Worm (Caenorhabditis elegans) whole organism, L3 larva: ENCODE measurements around the gene srh-28.

Experiments
- R02D3.7 ChIP-seq: fragments of 150-350 bp; optimal IDR thresholded peaks from 2 replicates; lab custom pipeline; 2014; ENCODE audit warnings: missing biosample characterization, missing genetic modification characterization
- aly-2 ChIP-seq: fragments of 150-350 bp; optimal IDR thresholded peaks from 2 replicates; lab custom pipeline; 2014; ENCODE audit warnings: missing biosample characterization, missing genetic modification characterization
- ama-1 ChIP-seq: fragments of 150-350 bp; optimal IDR thresholded peaks from 2 replicates; lab custom pipeline; 2018
- ceh-16 ChIP-seq: sonication (generic microtip); optimal IDR thresholded peaks from 2 replicates; lab custom pipeline; 2017; ENCODE audit warnings: missing biosample characterization, missing genetic modification characterization
- ceh-28 ChIP-seq: fragments of 150-350 bp; optimal IDR thresholded peaks from 2 replicates; lab custom pipeline; 2014; ENCODE audit warnings: missing biosample characterization, missing genetic modification reagents, missing genetic modification characterization
- ceh-82 ChIP-seq: fragments of 150-350 bp; optimal IDR thresholded peaks from 2 replicates; lab custom pipeline; 2014; ENCODE audit warnings: missing biosample characterization, missing genetic modification characterization
- ceh-9 ChIP-seq: sonication (generic microtip); optimal IDR thresholded peaks from 2 replicates; lab custom pipeline; 2018; ENCODE audit warnings: missing biosample characterization, missing genetic modification characterization
- daf-12 ChIP-seq: fragments of 150-350 bp; optimal IDR thresholded peaks from 2 replicates; lab custom pipeline; 2014; ENCODE audit warnings: missing biosample characterization, missing genetic modification reagents, missing genetic modification characterization
- egl-27 ChIP-seq: sonication (generic microtip); optimal IDR thresholded peaks from 4 replicates; lab custom pipeline; 2017; ENCODE audit warnings: missing biosample characterization, missing genetic modification reagents, missing genetic modification characterization
- egl-5 ChIP-seq: fragments of 150-350 bp; optimal IDR thresholded peaks from 2 replicates; lab custom pipeline; 2017; ENCODE audit warnings: missing biosample characterization, missing genetic modification reagents, missing genetic modification characterization, inconsistent platforms
- elt-1 ChIP-seq: fragments of 150-350 bp; optimal IDR thresholded peaks from 2 replicates; lab custom pipeline; 2014; ENCODE audit warnings: missing biosample characterization, missing genetic modification characterization
- elt-2 ChIP-seq: sonication (generic microtip); optimal IDR thresholded peaks from 2 replicates; lab custom pipeline; 2016; ENCODE audit warnings: missing genetic modification reagents, mild to moderate bottlenecking, missing genetic modification characterization, missing compliant biosample characterization
- elt-3 ChIP-seq, 3 experiments: fragments of 150-350 bp in 1 of 3; sonication (generic microtip) in 2 of 3; optimal IDR thresholded peaks; 2 replicates in 2 of 3; 4 replicates in 1 of 3; lab custom pipeline; 2014 to 2017; ENCODE audit warnings: missing biosample characterization in 3 of 3, missing genetic modification characterization in 3 of 3
- eor-1 ChIP-seq, 2 experiments: fragments of 150-350 bp; optimal IDR thresholded peaks; 2 replicates each; lab custom pipeline; 2014 to 2018; ENCODE audit warnings: missing biosample characterization in 2 of 2, missing genetic modification characterization in 2 of 2
- fkh-10 ChIP-seq: sonication (generic microtip); optimal IDR thresholded peaks from 2 replicates; lab custom pipeline; 2017; ENCODE audit warnings: missing biosample characterization, missing genetic modification reagents, missing genetic modification characterization
- fkh-2 ChIP-seq: fragments of 150-350 bp; optimal IDR thresholded peaks from 2 replicates; lab custom pipeline; 2014; ENCODE audit warnings: missing biosample characterization, missing genetic modification reagents, missing genetic modification characterization
- fos-1 ChIP-seq: fragments of 150-350 bp; optimal IDR thresholded peaks from 2 replicates; lab custom pipeline; 2014; ENCODE audit warnings: missing biosample characterization, missing genetic modification characterization
- hmg-11 ChIP-seq: sonication (generic microtip); optimal IDR thresholded peaks from 2 replicates; lab custom pipeline; 2016; ENCODE audit warnings: missing genetic modification characterization, missing compliant biosample characterization
- jun-1 ChIP-seq: fragments of 150-350 bp; optimal IDR thresholded peaks from 2 replicates; lab custom pipeline; 2014; ENCODE audit warnings: missing biosample characterization, missing genetic modification reagents, missing genetic modification characterization
- lin-15B ChIP-seq: fragments of 150-350 bp; optimal IDR thresholded peaks from 2 replicates; lab custom pipeline; 2014; ENCODE audit warnings: missing biosample characterization, missing genetic modification characterization
- lin-39 ChIP-seq: fragments of 150-350 bp; optimal IDR thresholded peaks from 2 replicates; lab custom pipeline; 2018; ENCODE audit warnings: missing biosample characterization, missing genetic modification reagents, missing genetic modification characterization
- lsy-12 ChIP-seq: sonication (generic microtip); optimal IDR thresholded peaks from 2 replicates; lab custom pipeline; 2016; ENCODE audit warnings: mild to moderate bottlenecking, missing genetic modification characterization, missing compliant biosample characterization
- mml-1 ChIP-seq: fragments of 150-350 bp; sonication (generic microtip); optimal IDR thresholded peaks from 3 replicates; lab custom pipeline; 2014; ENCODE audit warnings: missing biosample characterization, missing genetic modification characterization
- nfya-1 ChIP-seq: sonication (generic microtip); optimal IDR thresholded peaks from 2 replicates; lab custom pipeline; 2017; ENCODE audit warnings: missing genetic modification characterization, mild to moderate bottlenecking, missing compliant biosample characterization, antibody characterized with exemption, moderate library complexity; ENCODE audit not compliant: insufficient read depth
- nhr-11 ChIP-seq: fragments of 150-350 bp; optimal IDR thresholded peaks from 2 replicates; lab custom pipeline; 2014; ENCODE audit warnings: missing biosample characterization, missing genetic modification characterization
- nhr-12 ChIP-seq: fragments of 150-350 bp; optimal IDR thresholded peaks from 2 replicates; lab custom pipeline; 2014; ENCODE audit warnings: missing biosample characterization, missing genetic modification characterization
- nhr-23 ChIP-seq: fragments of 150-350 bp; optimal IDR thresholded peaks from 2 replicates; lab custom pipeline; 2014; ENCODE audit warnings: missing biosample characterization, missing genetic modification reagents, missing genetic modification characterization
- nhr-237 ChIP-seq: fragments of 150-350 bp; optimal IDR thresholded peaks from 2 replicates; lab custom pipeline; 2014; ENCODE audit warnings: missing biosample characterization, missing genetic modification characterization
- nhr-25 ChIP-seq: sonication (generic microtip); optimal IDR thresholded peaks from 2 replicates; lab custom pipeline; 2017; ENCODE audit warnings: missing biosample characterization, missing genetic modification characterization
- nhr-43 ChIP-seq: sonication (generic microtip); optimal IDR thresholded peaks from 2 replicates; lab custom pipeline; 2016; ENCODE audit warnings: mild to moderate bottlenecking, missing genetic modification characterization, missing compliant biosample characterization; ENCODE audit not compliant: poor library complexity, severe bottlenecking
- nhr-67 ChIP-seq: fragments of 150-350 bp; optimal IDR thresholded peaks from 2 replicates; lab custom pipeline; 2014; ENCODE audit warnings: missing biosample characterization, missing genetic modification characterization
- nhr-76 ChIP-seq: fragments of 150-350 bp; sonication (generic microtip); optimal IDR thresholded peaks from 5 replicates; lab custom pipeline; 2014; ENCODE audit warnings: missing biosample characterization, missing genetic modification characterization
- nhr-77 ChIP-seq: fragments of 150-350 bp; optimal IDR thresholded peaks from 2 replicates; lab custom pipeline; 2014; ENCODE audit warnings: missing biosample characterization, missing genetic modification characterization
- pqm-1 ChIP-seq: fragments of 150-350 bp; optimal IDR thresholded peaks from 2 replicates; lab custom pipeline; 2017; ENCODE audit warnings: missing biosample characterization, missing genetic modification characterization, inconsistent platforms
- sea-2 ChIP-seq: fragments of 150-350 bp; sonication (generic microtip); optimal IDR thresholded peaks from 4 replicates; lab custom pipeline; 2014; ENCODE audit warnings: missing biosample characterization, missing genetic modification reagents, missing genetic modification characterization
- skn-1 ChIP-seq: fragments of 150-350 bp; optimal IDR thresholded peaks from 2 replicates; lab custom pipeline; 2014; ENCODE audit warnings: missing biosample characterization, missing genetic modification characterization
- snpc-4 ChIP-seq: fragments of 150-350 bp; optimal IDR thresholded peaks from 2 replicates; lab custom pipeline; 2014; ENCODE audit warnings: missing biosample characterization, missing genetic modification characterization
- tbx-2 ChIP-seq: sonication (generic microtip); optimal IDR thresholded peaks from 2 replicates; lab custom pipeline; 2016; ENCODE audit warnings: mild to moderate bottlenecking, missing genetic modification characterization, missing compliant biosample characterization
- unc-39 ChIP-seq: sonication (generic microtip); optimal IDR thresholded peaks from 4 replicates; lab custom pipeline; 2017; ENCODE audit warnings: missing biosample characterization, missing genetic modification characterization
- unc-62 ChIP-seq: fragments of 150-350 bp; sonication (generic microtip); optimal IDR thresholded peaks from 4 replicates; lab custom pipeline; 2014; ENCODE audit warnings: missing biosample characterization, missing genetic modification reagents, missing genetic modification characterization
- zag-1 ChIP-seq: fragments of 150-350 bp; optimal IDR thresholded peaks from 2 replicates; lab custom pipeline; 2014; ENCODE audit warnings: missing biosample characterization, missing genetic modification characterization
- ztf-11 ChIP-seq: fragments of 150-350 bp; optimal IDR thresholded peaks from 2 replicates; lab custom pipeline; 2014; ENCODE audit warnings: missing biosample characterization, missing genetic modification characterization
- ztf-4 ChIP-seq: fragments of 150-350 bp; optimal IDR thresholded peaks from 2 replicates; lab custom pipeline; 2014; ENCODE audit warnings: missing biosample characterization, missing genetic modification characterization

Gene srh-28

ce11 chrV:6803992-6804391 lies 28.4 kb upstream of the srh-28 start, which contains the start of gene dmsr-11:
TSS of gene dmsr-11 (minus strand) at chrV:6804092.
- TF ChIP-seq fos-1 (no peak), ztf-4 (tag; lab: Kevin White, UChicago) (no peak), aly-2 (tag; lab: Kevin White, UChicago) (no peak), fkh-10 (GFP tag; lab: Kevin White, UChicago) (no peak), pqm-1 (tag; lab: Kevin White, UChicago) (no peak), elt-3 (tag; optimal IDR thresholded peaks at IDR 0.05; lab: Kevin White, UChicago) (no peak), nhr-67 (tag; lab: Kevin White, UChicago) (no peak), ceh-82 (tag; lab: Kevin White, UChicago) (no peak), zag-1 (no peak), ztf-11 (tag; lab: Kevin White, UChicago) (no peak)

ce11 chrV:6801850-6802249 lies 26.2 kb upstream of the srh-28 start, which contains the start of gene dmsr-10:
TSS of gene dmsr-10 (minus strand) at chrV:6801950.
- TF ChIP-seq elt-1 (tag; lab: Kevin White, UChicago): no peak
- TF ChIP-seq lin-39 (tag; lab: Kevin White, UChicago): no peak
- TF ChIP-seq nhr-77 (tag; lab: Kevin White, UChicago): no peak
- TF ChIP-seq ceh-82 (tag; lab: Kevin White, UChicago): no peak
- no peak for TF ChIP-seq lin-15B (tag; lab: Kevin White, UChicago)
- TF ChIP-seq daf-12: no peak
- TF ChIP-seq egl-27 (tag; lab: Kevin White, UChicago): no peak
- no peak for TF ChIP-seq nhr-237 (tag; lab: Kevin White, UChicago)
- TF ChIP-seq ztf-4 (tag; lab: Kevin White, UChicago): no peak
- no peak for TF ChIP-seq mml-1 (tag; lab: Kevin White, UChicago)
- TF ChIP-seq sea-2 (GFP tag; lab: Kevin White, UChicago): no peak
- no peak for TF ChIP-seq lsy-12 (tag; lab: Kevin White, UChicago)
- TF ChIP-seq elt-3 (tag; optimal IDR thresholded peaks at IDR 0.05; lab: Kevin White, UChicago): no peak
- no peak for TF ChIP-seq unc-39 (tag; lab: Kevin White, UChicago)
- no peak for TF ChIP-seq hmg-11 (tag; lab: Kevin White, UChicago)
- no peak for TF ChIP-seq jun-1 (tag; lab: Kevin White, UChicago)
- no peak for TF ChIP-seq eor-1 (tag; optimal IDR thresholded peaks at IDR 0.05; lab: Kevin White, UChicago)
- TF ChIP-seq, all 47 proteins: peak for 0

ce11 chrV:6799564-6799963 lies 24.0 kb upstream of the srh-28 start, which contains the start of gene dmsr-9:
TSS of gene dmsr-9 (minus strand) at chrV:6799664.
- TF ChIP-seq nhr-67 (tag; lab: Kevin White, UChicago): no peak

- no peak for TF ChIP-seq sea-2 (GFP tag; lab: Kevin White, UChicago)
- no peak for TF ChIP-seq nhr-12 (tag; lab: Kevin White, UChicago)
- no peak for TF ChIP-seq jun-1 (tag; lab: Kevin White, UChicago)
- TF ChIP-seq pqm-1 (tag; lab: Kevin White, UChicago): no peak
- no peak for TF ChIP-seq ceh-16 (tag; lab: Kevin White, UChicago)
- no peak for TF ChIP-seq aly-2 (tag; lab: Kevin White, UChicago)
- TF ChIP-seq ceh-9 (tag; lab: Kevin White, UChicago): no peak
- TF ChIP-seq R02D3.7 (tag; lab: Kevin White, UChicago): peak; percentile 10
- no peak for TF ChIP-seq ama-1
- no peak for TF ChIP-seq tbx-2 (tag; lab: Kevin White, UChicago)
- TF ChIP-seq unc-62 (GFP tag; lab: Kevin White, UChicago): no peak
- TF ChIP-seq elt-3 (tag; optimal IDR thresholded peaks at IDR 0.05; lab: Kevin White, UChicago): no peak
- TF ChIP-seq fkh-2: no peak
- TF ChIP-seq ceh-82 (tag; lab: Kevin White, UChicago): no peak
- no peak for TF ChIP-seq ztf-4 (tag; lab: Kevin White, UChicago)
- TF ChIP-seq fos-1: no peak
- no peak for TF ChIP-seq nhr-76 (tag; lab: Kevin White, UChicago)
- no peak for TF ChIP-seq nhr-11
- TF ChIP-seq unc-39 (tag; lab: Kevin White, UChicago): no peak
- TF ChIP-seq fkh-10 (GFP tag; lab: Kevin White, UChicago): no peak
- TF ChIP-seq lin-15B (tag; lab: Kevin White, UChicago): no peak
- peak; percentile 88 for TF ChIP-seq hmg-11 (tag; lab: Kevin White, UChicago)
- TF ChIP-seq ceh-28 (tag; lab: Kevin White, UChicago): no peak
- no peak for TF ChIP-seq nhr-43 (tag; lab: Kevin White, UChicago)
- TF ChIP-seq skn-1 (tag; lab: Kevin White, UChicago): no peak
- no peak for TF ChIP-seq nhr-77 (tag; lab: Kevin White, UChicago)
- TF ChIP-seq nhr-67 (tag; lab: Kevin White, UChicago): no peak
- TF ChIP-seq lsy-12 (tag; lab: Kevin White, UChicago): no peak
- no peak for TF ChIP-seq elt-1 (tag; lab: Kevin White, UChicago)
- TF ChIP-seq mml-1 (tag; lab: Kevin White, UChicago): no peak
- TF ChIP-seq egl-5: peak; percentile 47
- TF ChIP-seq egl-27 (tag; lab: Kevin White, UChicago): no peak
- no peak for TF ChIP-seq zag-1
- TF ChIP-seq nhr-23: peak; percentile 65
- no peak for TF ChIP-seq nhr-237 (tag; lab: Kevin White, UChicago)
- TF ChIP-seq ztf-11 (tag; lab: Kevin White, UChicago): no peak
- peak; percentile 63 for TF ChIP-seq nfya-1 (tag; lab: Kevin White, UChicago)
- peak; percentile 11 for TF ChIP-seq snpc-4 (tag; lab: Kevin White, UChicago)
- no peak for TF ChIP-seq nhr-25 (tag; lab: Kevin White, UChicago)
- peak; percentile 16 for TF ChIP-seq elt-2 (tag; lab: Kevin White, UChicago)
Observed at ce11 chrV:6796894-6797293, 21.3 kb upstream of the srh-28 start.
